Worm (Caenorhabditis elegans): ENCODE results near the gene fipr-9.

fipr-9 gene

DNA sequence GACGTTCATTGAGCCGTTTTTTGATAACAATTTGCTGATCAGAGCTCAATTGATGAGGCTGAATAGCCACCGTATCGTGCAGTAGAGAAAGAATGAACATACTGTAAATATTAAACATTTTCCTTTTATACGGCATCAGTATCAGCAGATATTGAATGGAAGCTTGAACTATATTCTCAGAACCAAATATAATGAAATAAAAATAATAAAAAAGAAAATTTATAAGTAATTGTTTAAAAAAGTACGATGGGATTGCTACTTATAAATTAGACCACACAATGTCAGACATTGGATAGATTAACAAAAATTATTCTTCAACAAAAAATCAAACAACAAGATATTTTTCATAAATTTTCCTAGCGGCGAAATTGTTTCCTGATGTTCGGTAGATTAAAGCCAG, 15.0 kb upstream of the fipr-9 start, which contains the start of gene rpc-25:
Gene rpc-25 (minus strand): TSS at position 101 of the 400 bp plus-strand sequence.
- TF ChIP-seq hlh-15 (tag; optimal IDR thresholded peaks at IDR 0.05) (no peak), rnt-1 (tag; optimal IDR thresholded peaks at IDR 0.05) (no peak), pha-2 (tag; optimal IDR thresholded peaks at IDR 0.05) (no peak), unc-86 (tag; optimal IDR thresholded peaks at IDR 0.05) (no peak), zip-5 (tag; optimal IDR thresholded peaks at IDR 0.05) (no peak), ceh-31 (tag; optimal IDR thresholded peaks at IDR 0.05) (no peak), pag-3 (tag; optimal IDR thresholded peaks at IDR 0.05; ENCODE audit: borderline replicate concordance) (no peak), pqm-1 (tag; optimal IDR thresholded peaks at IDR 0.05) (no peak), ceh-6 (GFP tag; optimal IDR thresholded peaks at IDR 0.05) (no peak), ahr-1 (tag; optimal IDR thresholded peaks at IDR 0.05) (no peak), T23F11.4 (GFP tag; optimal IDR thresholded peaks at IDR 0.05) (no peak)

- TF ChIP-seq che-1 (tag; optimal IDR thresholded peaks at IDR 0.05) (no peak), mec-3 (tag; optimal IDR thresholded peaks at IDR 0.05; ENCODE audit: borderline replicate concordance) (no peak), syd-9 (tag; optimal IDR thresholded peaks at IDR 0.05) (no peak), hlh-13 (GFP tag; optimal IDR thresholded peaks at IDR 0.05) (no peak), pqm-1 (tag; optimal IDR thresholded peaks at IDR 0.05) (no peak), ref-2 (tag; optimal IDR thresholded peaks at IDR 0.05) (no peak), hlh-15 (tag; optimal IDR thresholded peaks at IDR 0.05) (no peak), hlh-6 (tag; optimal IDR thresholded peaks at IDR 0.05) (no peak), dve-1 (tag; optimal IDR thresholded peaks at IDR 0.05) (no peak), nfya-1 (tag; optimal IDR thresholded peaks at IDR 0.05) (no peak), gmeb-2 (tag; optimal IDR thresholded peaks at IDR 0.05) (no peak), sox-4 (tag; optimal IDR thresholded peaks at IDR 0.05) (no peak), unc-55 (GFP tag; optimal IDR thresholded peaks at IDR 0.05) (no peak), Y22D7AL.16 (tag; optimal IDR thresholded peaks at IDR 0.05) (no peak), ceh-31 (tag; optimal IDR thresholded peaks at IDR 0.05) (no peak), elt-4 (tag; optimal IDR thresholded peaks at IDR 0.05) (no peak), C38D4.7 (GFP tag; optimal IDR thresholded peaks at IDR 0.05) (no peak), F13H6.1 (tag; optimal IDR thresholded peaks at IDR 0.05) (no peak), ceh-18 (tag; optimal IDR thresholded peaks at IDR 0.05) (no peak)
Measured at ce11 chrV:10210244-10210643, 11.2 kb upstream of the fipr-9 start, which contains the start of gene tftc-3. tftc-3 (minus strand) TSS chrV:10210344.

DNA sequence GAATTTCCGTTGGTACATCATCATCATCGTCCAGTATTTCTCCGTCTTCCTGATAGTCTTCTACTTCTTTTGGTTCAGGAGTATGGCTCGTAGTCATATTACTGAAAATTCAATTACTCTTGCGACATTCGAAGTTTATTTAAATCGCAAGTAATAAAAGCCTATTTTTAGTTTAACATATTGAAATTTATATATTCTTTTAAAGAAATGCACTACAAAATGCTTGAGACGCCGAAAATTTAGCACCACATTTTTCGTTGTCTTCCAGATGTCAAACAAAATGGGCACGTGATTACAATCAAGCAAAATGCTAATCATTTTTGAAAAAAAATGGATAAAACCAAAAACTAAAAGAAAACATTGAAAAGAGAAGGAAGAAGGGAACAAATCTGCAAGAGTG, 9.4 kb upstream of the fipr-9 start, which contains the start of gene zhit-3:
Gene zhit-3 (minus strand): TSS at position 101 of the 400 bp plus-strand sequence.
- no peak for TF ChIP-seq Y22D7AL.16 (tag; optimal IDR thresholded peaks at IDR 0.05)

- TF ChIP-seq C08G9.2 (tag; optimal IDR thresholded peaks at IDR 0.05) = no peak
- no peak for TF ChIP-seq lin-11 (tag; optimal IDR thresholded peaks at IDR 0.05)
- no peak for TF ChIP-seq unc-42 (tag; optimal IDR thresholded peaks at IDR 0.05)
- no peak for TF ChIP-seq Y22D7AL.16 (tag; optimal IDR thresholded peaks at IDR 0.05)
- TF ChIP-seq ceh-14 (tag; optimal IDR thresholded peaks at IDR 0.05) = no peak
- no peak for TF ChIP-seq ceh-48 (tag; optimal IDR thresholded peaks at IDR 0.05)
- no peak for TF ChIP-seq ceh-9 (tag; optimal IDR thresholded peaks at IDR 0.05)
- no peak for TF ChIP-seq K09A11.1 (tag; optimal IDR thresholded peaks at IDR 0.05; ENCODE audit: insufficient read depth)
- TF ChIP-seq hlh-30 (tag; optimal IDR thresholded peaks at IDR 0.05; ENCODE audit: insufficient read depth) = no peak
- TF ChIP-seq nfya-1 (tag; optimal IDR thresholded peaks at IDR 0.05) = no peak
- no peak for TF ChIP-seq ztf-16 (tag; optimal IDR thresholded peaks at IDR 0.05)
- TF ChIP-seq pqm-1 (tag; optimal IDR thresholded peaks at IDR 0.05) = no peak
Measured at ce11 chrV:10212627-10213026, 8.8 kb upstream of the fipr-9 start, which contains the start of gene hpo-40. hpo-40 (plus strand) TSS chrV:10212927.

Data from whole organism, late embryonic.